Worm (Caenorhabditis elegans) whole organism, L1 larva: ENCODE data around the gene C27B7.7.

Experiments used
- C04F5.9 ChIP-seq: sonication (generic microtip); optimal IDR thresholded peaks from 2 replicates; lab custom pipeline; 2016; ENCODE audit warnings: missing genetic modification characterization, missing compliant biosample characterization
- C16A3.4 ChIP-seq: fragments of 150-350 bp; optimal IDR thresholded peaks from 2 replicates; lab custom pipeline; 2014; ENCODE audit warnings: missing biosample characterization, missing genetic modification characterization
- F16B12.6 ChIP-seq: fragments of 150-350 bp; optimal IDR thresholded peaks from 2 replicates; lab custom pipeline; 2014; ENCODE audit warnings: missing biosample characterization, missing genetic modification characterization
- Y116A8C.19 ChIP-seq: sonication (generic microtip); optimal IDR thresholded peaks from 2 replicates; lab custom pipeline; 2016; ENCODE audit warnings: missing compliant biosample characterization, missing genetic modification characterization, borderline replicate concordance
- ama-1 ChIP-seq: fragments of 150-350 bp; optimal IDR thresholded peaks from 2 replicates; lab custom pipeline; 2014
- blmp-1 ChIP-seq: fragments of 150-350 bp; optimal IDR thresholded peaks from 2 replicates; lab custom pipeline; 2014; ENCODE audit warnings: missing biosample characterization, missing genetic modification characterization
- ceh-88 ChIP-seq: fragments of 200-800 bp; sonication (Bioruptor generic); IDR thresholded peaks from 2 replicates; pipeline ENCODE4 v1.3.6; 2022; ENCODE audit warnings: missing genetic modification characterization, missing compliant biosample characterization
- ces-1 ChIP-seq: fragments of 150-350 bp; optimal IDR thresholded peaks from 2 replicates; lab custom pipeline; 2014; ENCODE audit warnings: missing biosample characterization, missing genetic modification reagents, missing genetic modification characterization
- dpl-1 ChIP-seq, 3 experiments: fragments of 150-350 bp in 2 of 3; sonication (generic microtip) in 1 of 3; optimal IDR thresholded peaks; 2 replicates each; lab custom pipeline; 2014 to 2017; ENCODE audit warnings: missing biosample characterization in 3 of 3, missing genetic modification characterization in 3 of 3, missing genetic modification reagents in 3 of 3
- dsc-1 ChIP-seq: sonication (generic microtip); optimal IDR thresholded peaks from 2 replicates; lab custom pipeline; 2016; ENCODE audit warnings: mild to moderate bottlenecking, missing genetic modification characterization, missing compliant biosample characterization
- efl-1 ChIP-seq, 4 experiments: fragments of 150-350 bp; optimal IDR thresholded peaks in 3 of 4; peaks in 1 of 4; 1 replicate in 1 of 4; 2 replicates in 3 of 4; lab custom pipeline; 2014; ENCODE audit warnings: missing biosample characterization in 2 of 4, missing genetic modification characterization in 2 of 4, missing genetic modification reagents in 2 of 4
- egl-27 ChIP-seq, 2 experiments: fragments of 150-350 bp in 1 of 2; sonication (generic microtip); optimal IDR thresholded peaks; 3 replicates each; lab custom pipeline; 2017 to 2018; ENCODE audit warnings: missing biosample characterization in 2 of 2, missing genetic modification characterization in 2 of 2, missing genetic modification reagents in 2 of 2
- elt-2 ChIP-seq: sonication (generic microtip); optimal IDR thresholded peaks from 2 replicates; lab custom pipeline; 2016; ENCODE audit warnings: missing genetic modification characterization, mild to moderate bottlenecking, inconsistent platforms, missing compliant biosample characterization, missing genetic modification reagents
- elt-3 ChIP-seq, 6 experiments: fragments of 150-350 bp in 1 of 6; sonication (generic microtip); optimal IDR thresholded peaks; 2 replicates each; lab custom pipeline; 2017 to 2018; ENCODE audit warnings: missing biosample characterization in 6 of 6, missing genetic modification characterization in 6 of 6, inconsistent platforms in 1 of 6
- ets-5 ChIP-seq: fragments of 200-800 bp; sonication (Bioruptor generic); IDR thresholded peaks from 2 replicates; pipeline ENCODE4 v1.3.6; 2022; ENCODE audit warnings: missing genetic modification characterization, missing compliant biosample characterization
- fkh-8 ChIP-seq: sonication (generic microtip); optimal IDR thresholded peaks from 2 replicates; lab custom pipeline; 2016; ENCODE audit warnings: mild to moderate bottlenecking, missing genetic modification characterization, missing compliant biosample characterization
- hlh-17 ChIP-seq: fragments of 200-800 bp; sonication (Bioruptor generic); optimal IDR thresholded peaks from 2 replicates; lab custom pipeline; 2018; ENCODE audit warnings: missing genetic modification characterization, mild to moderate bottlenecking, missing compliant biosample characterization, moderate library complexity, borderline replicate concordance
- hlh-4 ChIP-seq: sonication (generic microtip); optimal IDR thresholded peaks from 2 replicates; lab custom pipeline; 2016; ENCODE audit warnings: mild to moderate bottlenecking, missing genetic modification characterization, missing compliant biosample characterization
- irx-1 ChIP-seq: sonication (generic microtip); optimal IDR thresholded peaks from 2 replicates; lab custom pipeline; 2016; ENCODE audit warnings: missing genetic modification characterization, missing compliant biosample characterization
- lin-15B ChIP-seq: fragments of 150-350 bp; sonication (generic microtip); optimal IDR thresholded peaks from 3 replicates; lab custom pipeline; 2014; ENCODE audit warnings: missing biosample characterization, missing genetic modification characterization
- lin-39 ChIP-seq: fragments of 150-350 bp; optimal IDR thresholded peaks from 2 replicates; lab custom pipeline; 2014; ENCODE audit warnings: missing biosample characterization, missing genetic modification reagents, missing genetic modification characterization
- lir-3 ChIP-seq: sonication (generic microtip); optimal IDR thresholded peaks from 2 replicates; lab custom pipeline; 2016; ENCODE audit warnings: mild to moderate bottlenecking, missing genetic modification characterization, moderate library complexity, missing compliant biosample characterization; ENCODE audit not compliant: poor library complexity
- mab-9 ChIP-seq: fragments of 200-800 bp; sonication (Bioruptor generic); IDR thresholded peaks from 2 replicates; pipeline ENCODE4 v1.3.6; 2022; ENCODE audit warnings: missing genetic modification reagents, missing genetic modification characterization, missing compliant biosample characterization
- mdl-1 ChIP-seq, 2 experiments: fragments of 150-350 bp; optimal IDR thresholded peaks; 2 replicates each; lab custom pipeline; 2014 to 2017; ENCODE audit warnings: missing biosample characterization in 2 of 2, missing genetic modification characterization in 2 of 2, inconsistent platforms in 1 of 2
- mef-2 ChIP-seq: fragments of 150-350 bp; optimal IDR thresholded peaks from 2 replicates; lab custom pipeline; 2014; ENCODE audit warnings: missing biosample characterization, missing genetic modification characterization
- nhr-19 ChIP-seq: fragments of 200-800 bp; sonication (Bioruptor generic); conservative IDR thresholded peaks from 2 replicates; pipeline ENCODE4 v1.3.6; 2022; ENCODE audit warnings: missing genetic modification characterization, missing compliant biosample characterization
- nhr-20 ChIP-seq: sonication (generic microtip); optimal IDR thresholded peaks from 2 replicates; lab custom pipeline; 2016; ENCODE audit warnings: mild to moderate bottlenecking, missing genetic modification characterization, missing compliant biosample characterization
- nhr-28 ChIP-seq: fragments of 150-350 bp; optimal IDR thresholded peaks from 2 replicates; lab custom pipeline; 2014; ENCODE audit warnings: missing biosample characterization, missing genetic modification characterization
- nhr-76 ChIP-seq: sonication (generic microtip); optimal IDR thresholded peaks from 2 replicates; lab custom pipeline; 2017; ENCODE audit warnings: missing biosample characterization, missing genetic modification characterization
- nhr-90 ChIP-seq: sonication (generic microtip); optimal IDR thresholded peaks from 2 replicates; lab custom pipeline; 2016; ENCODE audit warnings: mild to moderate bottlenecking, missing genetic modification characterization, missing compliant biosample characterization; ENCODE audit not compliant: poor library complexity
- pag-3 ChIP-seq: sonication (generic microtip); optimal IDR thresholded peaks from 2 replicates; lab custom pipeline; 2017; ENCODE audit warnings: missing genetic modification characterization, mild to moderate bottlenecking, missing compliant biosample characterization, antibody characterized with exemption, borderline replicate concordance; ENCODE audit not compliant: insufficient read depth
- pqm-1 ChIP-seq: sonication (generic microtip); optimal IDR thresholded peaks from 3 replicates; lab custom pipeline; 2017; ENCODE audit warnings: missing biosample characterization, missing genetic modification characterization
- rnt-1 ChIP-seq: sonication (generic microtip); optimal IDR thresholded peaks from 2 replicates; lab custom pipeline; 2016; ENCODE audit warnings: mild to moderate bottlenecking, missing genetic modification characterization, moderate library complexity, missing compliant biosample characterization
- skn-1 ChIP-seq: fragments of 150-350 bp; optimal IDR thresholded peaks from 2 replicates; lab custom pipeline; 2014; ENCODE audit warnings: missing biosample characterization, missing genetic modification characterization
- snu-23 ChIP-seq: sonication (generic microtip); optimal IDR thresholded peaks from 2 replicates; lab custom pipeline; 2016; ENCODE audit warnings: missing genetic modification characterization, missing compliant biosample characterization
- sox-4 ChIP-seq: sonication (generic microtip); optimal IDR thresholded peaks from 2 replicates; lab custom pipeline; 2016; ENCODE audit warnings: missing genetic modification characterization, missing compliant biosample characterization
- sptf-1 ChIP-seq: fragments of 150-350 bp; optimal IDR thresholded peaks from 2 replicates; lab custom pipeline; 2014; ENCODE audit warnings: missing biosample characterization, missing genetic modification characterization
- unc-30 ChIP-seq: sonication (generic microtip); optimal IDR thresholded peaks from 2 replicates; lab custom pipeline; 2017; ENCODE audit warnings: missing biosample characterization, missing genetic modification characterization
- unc-62 ChIP-seq: fragments of 150-350 bp; optimal IDR thresholded peaks from 2 replicates; lab custom pipeline; 2014; ENCODE audit warnings: missing biosample characterization, missing genetic modification reagents, missing genetic modification characterization
- unc-86 ChIP-seq: sonication (generic microtip); optimal IDR thresholded peaks from 2 replicates; lab custom pipeline; 2016; ENCODE audit warnings: missing genetic modification characterization, missing compliant biosample characterization
- unc-98 ChIP-seq: fragments of 200-800 bp; sonication (Bioruptor generic); IDR thresholded peaks from 2 replicates; pipeline ENCODE4 v1.3.6; 2022; ENCODE audit warnings: missing genetic modification characterization, missing compliant biosample characterization
- vab-15 ChIP-seq: sonication (generic microtip); optimal IDR thresholded peaks from 2 replicates; lab custom pipeline; 2017; ENCODE audit warnings: missing genotype, mild to moderate bottlenecking, missing genetic modification characterization, missing compliant biosample characterization
- zag-1 ChIP-seq: fragments of 150-350 bp; optimal IDR thresholded peaks from 2 replicates; lab custom pipeline; 2014; ENCODE audit warnings: missing biosample characterization, missing genetic modification characterization
- zip-4 ChIP-seq: fragments of 200-800 bp; sonication (Bioruptor generic); optimal IDR thresholded peaks from 2 replicates; lab custom pipeline; 2018; ENCODE audit warnings: mild to moderate bottlenecking, missing genetic modification characterization, moderate library complexity, missing compliant biosample characterization
- ztf-11 ChIP-seq, 2 experiments: sonication (generic microtip); optimal IDR thresholded peaks; 2 replicates each; lab custom pipeline; 2016 to 2017; ENCODE audit warnings: missing genetic modification characterization in 2 of 2, missing biosample characterization in 1 of 2, missing compliant biosample characterization in 1 of 2
- ztf-4 ChIP-seq: fragments of 150-350 bp; optimal IDR thresholded peaks from 2 replicates; lab custom pipeline; 2014; ENCODE audit warnings: missing biosample characterization, missing genetic modification characterization

Gene C27B7.7

DNA sequence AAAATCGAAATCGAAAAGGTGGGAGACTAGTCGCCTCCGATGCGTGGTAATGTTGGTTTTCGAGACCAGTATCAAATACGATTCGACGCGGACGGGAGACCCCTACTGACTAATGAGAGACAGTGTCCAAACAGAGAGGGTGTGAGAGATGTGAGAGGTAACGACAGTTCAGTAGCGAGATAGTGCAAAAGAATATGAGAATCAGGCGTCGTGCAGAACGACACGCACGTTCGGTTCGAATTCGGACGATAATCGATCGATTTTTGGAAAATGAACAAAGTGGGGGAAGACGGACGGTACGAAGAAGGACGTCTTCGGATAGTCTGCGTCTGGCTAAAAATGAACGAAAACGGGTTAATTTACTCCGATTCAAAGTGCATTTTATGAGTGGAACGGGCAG is 15.1 kb downstream of the C27B7.7 start, which contains the start of gene D1046.16 (continued):
- no peak for TF ChIP-seq nhr-28 (tag; lab: Kevin White, UChicago)
- TF ChIP-seq skn-1 (tag; lab: Kevin White, UChicago): no peak
- peak in 1 of 6 experiments; percentile 30 for TF ChIP-seq elt-3 (tag; optimal IDR thresholded peaks at IDR 0.05; lab: Kevin White, UChicago)
- TF ChIP-seq blmp-1 (tag; lab: Kevin White, UChicago): peak; percentile 83
- TF ChIP-seq ets-5 (GFP tag; lab: Robert Waterston, UW): no peak
- TF ChIP-seq lir-3 (tag; lab: Kevin White, UChicago): no peak
- no peak for TF ChIP-seq ztf-11 (tag; optimal IDR thresholded peaks at IDR 0.05; lab: Kevin White, UChicago)
- no peak for TF ChIP-seq F16B12.6
- no peak for TF ChIP-seq fkh-8
- no peak for TF ChIP-seq ceh-88 (GFP tag; lab: Robert Waterston, UW)
- TF ChIP-seq efl-1 (optimal IDR thresholded peaks at IDR 0.05; lab: Kevin White, UChicago): peak; percentile 16 to 31
- no peak for TF ChIP-seq efl-1 (GFP tag; optimal IDR thresholded peaks at IDR 0.05 in 1 of 2; lab: Kevin White, UChicago)
- no peak for TF ChIP-seq nhr-19
- TF ChIP-seq lin-15B (tag; lab: Kevin White, UChicago): no peak
- no peak for TF ChIP-seq pqm-1
- TF ChIP-seq C16A3.4 (tag; lab: Kevin White, UChicago): no peak
- no peak for TF ChIP-seq hlh-17 (GFP tag; lab: Kevin White, UChicago)
- TF ChIP-seq sox-4 (tag; lab: Kevin White, UChicago): no peak
- no peak for TF ChIP-seq irx-1 (tag; lab: Kevin White, UChicago)
- TF ChIP-seq egl-27 (tag; optimal IDR thresholded peaks at IDR 0.05; lab: Kevin White, UChicago): no peak
- no peak for TF ChIP-seq pag-3 (tag; lab: Kevin White, UChicago)
- no peak for TF ChIP-seq C04F5.9 (tag; lab: Kevin White, UChicago)
- no peak for TF ChIP-seq ztf-4
- no peak for TF ChIP-seq unc-86
- peak; percentile 18 for TF ChIP-seq rnt-1 (tag; lab: Kevin White, UChicago)
- no peak for TF ChIP-seq Y116A8C.19 (tag; lab: Kevin White, UChicago)
- no peak for TF ChIP-seq lin-39 (tag; lab: Kevin White, UChicago)
- peak; percentile 61 for TF ChIP-seq nhr-20 (tag; lab: Kevin White, UChicago)
- TF ChIP-seq nhr-90 (tag; lab: Kevin White, UChicago): peak; percentile 51
- TF ChIP-seq dsc-1 (tag; lab: Kevin White, UChicago): no peak
- TF ChIP-seq mdl-1 (tag; optimal IDR thresholded peaks at IDR 0.05; lab: Kevin White, UChicago): peak in 1 of 2 experiments; percentile 7
- TF ChIP-seq elt-2 (tag; lab: Kevin White, UChicago): no peak
- no peak for TF ChIP-seq hlh-4 (tag; lab: Kevin White, UChicago)

DNA sequence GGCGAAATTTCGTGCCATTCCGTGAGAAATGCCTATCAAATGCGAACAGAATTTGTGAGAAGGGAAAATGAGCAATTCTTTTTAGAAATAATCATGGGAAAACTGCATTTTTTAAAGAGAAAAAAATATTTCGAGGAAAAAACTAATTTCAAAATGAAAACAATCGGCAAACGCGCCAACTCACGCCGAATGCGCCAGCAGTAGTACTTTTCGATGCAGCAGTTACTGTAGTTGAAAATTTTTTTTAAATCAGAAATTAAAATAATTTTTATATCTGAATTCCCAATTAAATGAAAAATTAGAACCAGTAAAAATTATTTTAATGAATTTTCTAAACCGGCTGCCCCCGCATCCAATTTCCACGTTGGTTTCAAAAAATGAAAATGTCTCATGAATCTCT is 16.5 kb downstream of the C27B7.7 start:
- TF ChIP-seq nhr-28 (tag; lab: Kevin White, UChicago) (no peak), sox-4 (tag; lab: Kevin White, UChicago) (no peak), Y116A8C.19 (tag; lab: Kevin White, UChicago) (no peak), mdl-1 (tag; optimal IDR thresholded peaks at IDR 0.05; lab: Kevin White, UChicago) (no peak)

DNA sequence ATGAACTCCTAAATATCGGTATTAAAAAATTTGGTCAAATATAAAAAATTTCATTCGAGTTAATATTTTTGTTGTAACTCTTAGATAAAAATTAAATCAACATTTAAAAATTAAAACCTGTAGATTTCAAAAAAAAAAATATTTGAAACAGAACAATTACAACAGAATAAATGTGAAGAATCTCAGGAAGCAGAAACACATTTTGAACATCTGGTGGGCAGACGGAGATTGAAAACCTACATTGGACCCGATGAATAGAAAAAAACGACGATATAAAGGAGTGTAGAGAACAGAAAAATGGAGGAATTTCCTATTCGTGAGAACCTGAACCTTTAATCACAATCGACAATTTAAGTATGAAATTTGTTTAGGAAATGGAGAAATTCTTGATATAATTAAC is 17.3 kb downstream of the C27B7.7 start:
- peak; percentile 67 for TF ChIP-seq dsc-1 (tag; lab: Kevin White, UChicago)
- no peak for TF ChIP-seq blmp-1 (tag; lab: Kevin White, UChicago)
- TF ChIP-seq unc-62 (GFP tag; lab: Kevin White, UChicago): no peak

DNA sequence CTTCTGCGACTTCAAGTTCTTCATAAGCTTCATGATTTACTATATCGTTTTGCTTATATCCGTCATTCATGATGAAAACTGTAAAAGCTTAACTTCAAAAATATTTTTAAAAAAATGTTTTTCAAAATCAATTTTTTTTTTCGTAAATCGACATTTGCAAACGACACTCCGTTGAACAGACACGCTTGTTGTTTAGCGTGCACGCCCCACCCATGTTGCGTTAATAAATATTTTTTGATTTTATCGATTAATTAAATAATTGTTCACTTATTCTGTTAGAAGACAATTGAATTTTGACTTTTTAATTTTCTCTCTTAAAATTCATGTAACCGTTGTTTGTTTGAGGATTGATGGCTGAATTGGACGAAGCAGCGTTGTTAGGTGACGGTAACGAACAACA is 19.1 kb downstream of the C27B7.7 start, which contains the start of the genes D1046.2 and cfim-2:
Gene D1046.2 (minus strand): TSS at position 78 of the 400 bp plus-strand sequence.
Gene cfim-2 (plus strand): TSS at position 335 of the 400 bp plus-strand sequence.
- TF ChIP-seq C16A3.4 (tag; lab: Kevin White, UChicago): peak; percentile 28
- peak; percentile 46 for TF ChIP-seq blmp-1 (tag; lab: Kevin White, UChicago)
- TF ChIP-seq unc-30 (tag; lab: Kevin White, UChicago): no peak
- no peak for TF ChIP-seq ama-1 (lab: Kevin White, UChicago)
- no peak for TF ChIP-seq sptf-1 (tag; lab: Kevin White, UChicago)
- peak; percentile 37 for TF ChIP-seq snu-23
- TF ChIP-seq zip-4 (GFP tag; lab: Kevin White, UChicago): no peak
- no peak for TF ChIP-seq nhr-76 (tag; lab: Kevin White, UChicago)
- TF ChIP-seq nhr-20 (tag; lab: Kevin White, UChicago): no peak
- TF ChIP-seq dsc-1 (tag; lab: Kevin White, UChicago): no peak
- TF ChIP-seq mab-9 (GFP tag; lab: Robert Waterston, UW): no peak
- TF ChIP-seq vab-15 (tag; lab: Kevin White, UChicago): no peak
- TF ChIP-seq C04F5.9 (tag; lab: Kevin White, UChicago): no peak
- no peak for TF ChIP-seq mef-2 (tag; lab: Kevin White, UChicago)
- TF ChIP-seq hlh-17 (GFP tag; lab: Kevin White, UChicago): no peak
- no peak for TF ChIP-seq unc-98
- no peak for TF ChIP-seq zag-1 (tag; lab: Kevin White, UChicago)
- peak; percentile 5 to 33 (median 27) for TF ChIP-seq dpl-1 (GFP tag; optimal IDR thresholded peaks at IDR 0.05; lab: Kevin White, UChicago)
- TF ChIP-seq ces-1 (GFP tag; lab: Kevin White, UChicago): no peak
- peak; percentile 3 for TF ChIP-seq skn-1 (tag; lab: Kevin White, UChicago)
